Worm (Caenorhabditis elegans): ENCODE results near the gene C02E7.6.

- TF ChIP-seq W03F9.2 (tag; optimal IDR thresholded peaks at IDR 0.05) = no peak
- TF ChIP-seq him-1 (tag; optimal IDR thresholded peaks at IDR 0.05) = no peak
These were observed 45.1 kb downstream of the C02E7.6 start for ce11 chrV:4964020-4964635.

All from whole organism, L4/young adult.